Fruit fly (Drosophila melanogaster): ENCODE results near the gene PyK.

PyK gene

dm6 chr3R:22362218-22362907, 5.0 kb upstream of the PyK start, which contains the start of the genes JMJD6, CG7071 and Muted (continued):
- TF ChIP-seq CkIIα-i1 (GFP tag; IDR thresholded peaks at IDR 0.05) = no peak
- TF ChIP-seq CG3995 (GFP tag; optimal IDR thresholded peaks at IDR 0.05) = peak; percentile 71
- peak; percentile 88 for TF ChIP-seq Oaz (GFP tag; IDR thresholded peaks at IDR 0.05)
- TF ChIP-seq Myb (GFP tag; optimal IDR thresholded peaks at IDR 0.05) = peak; percentile 71
- TF ChIP-seq CG13624 (GFP tag; optimal IDR thresholded peaks at IDR 0.05) = peak; percentile 89
- 0 out of 3 replicates have a peak, but pooled peaks have one; percentile 62 for TF ChIP-seq CG2199 (GFP tag; IDR thresholded peaks at IDR 0.05)
- TF ChIP-seq CG15601 (tag; optimal IDR thresholded peaks at IDR 0.05) = peak; percentile 88
- TF ChIP-seq CG8290 (GFP tag; optimal IDR thresholded peaks at IDR 0.05) = peak; percentile 35
- peak; percentile 37 to 76 for TF ChIP-seq CG8290 (tag; optimal IDR thresholded peaks at IDR 0.05)
- TF ChIP-seq abd-A (tag; optimal IDR thresholded peaks at IDR 0.05) = no peak
- peak; percentile 76 for TF ChIP-seq ERR (GFP tag; optimal IDR thresholded peaks at IDR 0.05)
- TF ChIP-seq CG2889 (GFP tag; IDR thresholded peaks at IDR 0.05) = peak; percentile 90
- TF ChIP-seq pan (optimal IDR thresholded peaks at IDR 0.05) = no peak
- peak in 1 of 2 experiments; percentile 94 for TF ChIP-seq pan (GFP tag; optimal IDR thresholded peaks at IDR 0.05 in 1 of 2, IDR thresholded peaks at IDR 0.05 in 1 of 2)
- peak; percentile 74; the same call in 2 of the 3 replicates for TF ChIP-seq hb (GFP tag; IDR thresholded peaks at IDR 0.05; ENCODE audit: partially characterized antibody)
- peak; percentile 96 for TF ChIP-seq CG30403 (GFP tag; optimal IDR thresholded peaks at IDR 0.05)
- TF ChIP-seq CG7556 (GFP tag; optimal IDR thresholded peaks at IDR 0.05) = peak; percentile 85
- TF ChIP-seq CG8478 (optimal IDR thresholded peaks at IDR 0.05) = no peak
- peak; percentile 85 for TF ChIP-seq Awh (GFP tag; IDR thresholded peaks at IDR 0.05)
- peak; percentile 74 for TF ChIP-seq Dad (GFP tag; optimal IDR thresholded peaks at IDR 0.05)
- peak; percentile 80 for TF ChIP-seq CG31224 (GFP tag; IDR thresholded peaks at IDR 0.05)
- peak; percentile 41 for TF ChIP-seq Jarid2 (GFP tag; optimal IDR thresholded peaks at IDR 0.05)
- TF ChIP-seq ranshi (GFP tag; IDR thresholded peaks at IDR 0.05) = peak; percentile 93
- peak; percentile 88 for TF ChIP-seq jumu (GFP tag; optimal IDR thresholded peaks at IDR 0.05)
- TF ChIP-seq Max (GFP tag; optimal IDR thresholded peaks at IDR 0.05) = peak; percentile 92
- peak; percentile 79 for TF ChIP-seq fd96Cb (tag; optimal IDR thresholded peaks at IDR 0.05)
- peak; percentile 26 for TF ChIP-seq fd64A (GFP tag; optimal IDR thresholded peaks at IDR 0.05)
- peak; percentile 92 for TF ChIP-seq Abd-B (GFP tag; optimal IDR thresholded peaks at IDR 0.05)
- peak; percentile 85 for TF ChIP-seq CG18011 (GFP tag; optimal IDR thresholded peaks at IDR 0.05)
- TF ChIP-seq Ravus (GFP tag; IDR thresholded peaks at IDR 0.05) = peak; percentile 53
- TF ChIP-seq sna (GFP tag; IDR thresholded peaks at IDR 0.05; ENCODE audit: partially characterized antibody) = peak; percentile 91
- TF ChIP-seq CG11085 (GFP tag; IDR thresholded peaks at IDR 0.05) = peak; percentile 84
- peak; percentile 96 for TF ChIP-seq CG13424 (tag; optimal IDR thresholded peaks at IDR 0.05)
- peak; percentile 84 for TF ChIP-seq Bdp1 (GFP tag; optimal IDR thresholded peaks at IDR 0.05)
- peak; percentile 18 for TF ChIP-seq CTCF (GFP tag; optimal IDR thresholded peaks at IDR 0.05)
- TF ChIP-seq zfh1 (GFP tag; IDR thresholded peaks at IDR 0.05) = peak; percentile 95
- peak; percentile 92 for TF ChIP-seq HLH3B (GFP tag; IDR thresholded peaks at IDR 0.05)
- peak; percentile 83 for TF ChIP-seq CG8089 (GFP tag; optimal IDR thresholded peaks at IDR 0.05)
- TF ChIP-seq sc (optimal IDR thresholded peaks at IDR 0.05) = no peak
- peak; percentile 83 for TF ChIP-seq sc (GFP tag; optimal IDR thresholded peaks at IDR 0.05)
- peak; percentile 97 for TF ChIP-seq CG12391 (tag; optimal IDR thresholded peaks at IDR 0.05)
- TF ChIP-seq CG12071 (GFP tag; optimal IDR thresholded peaks at IDR 0.05) = peak; percentile 67
- TF ChIP-seq caup (GFP tag; optimal IDR thresholded peaks at IDR 0.05; ENCODE audit: severe bottlenecking) = peak; percentile 89
- TF ChIP-seq CrebB (tag; optimal IDR thresholded peaks at IDR 0.05) = peak; percentile 77
- peak; percentile 93 for TF ChIP-seq CG1602 (GFP tag; optimal IDR thresholded peaks at IDR 0.05)
- peak; percentile 81 for TF ChIP-seq CG6765 (GFP tag; optimal IDR thresholded peaks at IDR 0.05)
- peak; percentile 89 for TF ChIP-seq ems (GFP tag; optimal IDR thresholded peaks at IDR 0.05)
- TF ChIP-seq CG12744 (GFP tag; optimal IDR thresholded peaks at IDR 0.05) = peak; percentile 86
- TF ChIP-seq Six4 (GFP tag; optimal IDR thresholded peaks at IDR 0.05) = peak; percentile 89
- TF ChIP-seq Camta (GFP tag; optimal IDR thresholded peaks at IDR 0.05) = peak; percentile 88
- TF ChIP-seq CG2129 (GFP tag; IDR thresholded peaks at IDR 0.05; ENCODE audit: partially characterized antibody) = peak; percentile 79

Data from whole organism, embryonic.